Worm (Caenorhabditis elegans) whole organism, early embryonic: ENCODE data around the gene F19B10.13.

Experiments used
- B0310.2 ChIP-seq: sonication (generic microtip); optimal IDR thresholded peaks from 2 replicates; lab custom pipeline; 2016; ENCODE audit warnings: mild to moderate bottlenecking, missing genetic modification characterization, missing compliant biosample characterization
- F13C5.2 ChIP-seq: sonication (generic microtip); optimal IDR thresholded peaks from 2 replicates; lab custom pipeline; 2017; ENCODE audit warnings: mild to moderate bottlenecking, missing genetic modification characterization, inconsistent platforms, missing compliant biosample characterization
- aly-1 ChIP-seq: sonication (generic microtip); optimal IDR thresholded peaks from 2 replicates; lab custom pipeline; 2016; ENCODE audit warnings: missing genetic modification characterization, missing compliant biosample characterization
- ama-1 ChIP-seq: fragments of 150-350 bp; optimal IDR thresholded peaks from 2 replicates; lab custom pipeline; 2014
- ceh-13 ChIP-seq: fragments of 200-800 bp; sonication (Bioruptor generic); optimal IDR thresholded peaks from 2 replicates; lab custom pipeline; 2018; ENCODE audit warnings: mild to moderate bottlenecking, missing genetic modification characterization, missing compliant biosample characterization
- ceh-36 ChIP-seq: sonication (generic microtip); optimal IDR thresholded peaks from 2 replicates; lab custom pipeline; 2016; ENCODE audit warnings: missing genetic modification characterization, inconsistent platforms, missing compliant biosample characterization
- ets-7 ChIP-seq: sonication (generic microtip); optimal IDR thresholded peaks from 2 replicates; lab custom pipeline; 2016; ENCODE audit warnings: missing genotype, missing genetic modification characterization, missing compliant biosample characterization
- flt-1 ChIP-seq: fragments of 200-800 bp; sonication (Bioruptor generic); IDR thresholded peaks from 2 replicates; pipeline ENCODE4 v1.3.6; 2022; ENCODE audit warnings: missing genetic modification characterization, missing compliant biosample characterization
- hmbx-1 ChIP-seq: sonication (generic microtip); optimal IDR thresholded peaks from 2 replicates; lab custom pipeline; 2016; ENCODE audit warnings: mild to moderate bottlenecking, missing genetic modification characterization, missing compliant biosample characterization
- hmg-4 ChIP-seq: fragments of 200-800 bp; sonication (Bioruptor generic); optimal IDR thresholded peaks from 2 replicates; lab custom pipeline; 2018; ENCODE audit warnings: mild to moderate bottlenecking, missing genetic modification characterization, missing compliant biosample characterization
- hnd-1 ChIP-seq: sonication (generic microtip); optimal IDR thresholded peaks from 2 replicates; lab custom pipeline; 2016; ENCODE audit warnings: missing genetic modification characterization, missing compliant biosample characterization
- pes-1 ChIP-seq: fragments of 200-800 bp; sonication (Bioruptor generic); IDR thresholded peaks from 2 replicates; pipeline ENCODE4 v1.3.6; 2022; ENCODE audit warnings: missing genetic modification reagents, missing genetic modification characterization, missing compliant biosample characterization
- scrt-1 ChIP-seq: fragments of 200-800 bp; sonication (Bioruptor generic); IDR thresholded peaks from 2 replicates; pipeline ENCODE4 v1.3.6; 2022; ENCODE audit warnings: missing genetic modification characterization, missing compliant biosample characterization
- sea-1 ChIP-seq: fragments of 200-800 bp; sonication (Bioruptor generic); conservative IDR thresholded peaks from 2 replicates; pipeline ENCODE4 v1.3.6; 2022; ENCODE audit warnings: missing genetic modification characterization, missing compliant biosample characterization
- tbx-11 ChIP-seq: fragments of 200-800 bp; sonication (Bioruptor generic); IDR thresholded peaks from 2 replicates; pipeline ENCODE4 v1.3.6; 2022; ENCODE audit warnings: missing genetic modification characterization, missing compliant biosample characterization
- tbx-37 ChIP-seq: fragments of 200-800 bp; sonication (Bioruptor generic); conservative IDR thresholded peaks from 2 replicates; pipeline ENCODE4 v1.3.6; 2022; ENCODE audit warnings: missing genetic modification reagents, missing genetic modification characterization, missing compliant biosample characterization
- tra-4 ChIP-seq: sonication (generic microtip); optimal IDR thresholded peaks from 2 replicates; lab custom pipeline; 2017; ENCODE audit warnings: missing genetic modification characterization, missing compliant biosample characterization

Gene F19B10.13

ce11 chrII:3694664-3695063 lies 32.6 kb downstream of the F19B10.13 start, which contains the start of gene srx-102:
srx-102 (minus strand) TSS chrII:3694764.
- TF ChIP-seq sea-1 (GFP tag; lab: Robert Waterston, UW) (no peak), pes-1 (no peak), tbx-11 (no peak), hmg-4 (GFP tag; lab: Kevin White, UChicago) (no peak), scrt-1 (GFP tag; lab: Robert Waterston, UW) (no peak), tbx-37 (no peak), tra-4 (tag; lab: Kevin White, UChicago) (no peak), aly-1 (no peak), hnd-1 (no peak), F13C5.2 (tag; lab: Kevin White, UChicago) (no peak), flt-1 (no peak), B0310.2 (no peak)

- TF ChIP-seq hmbx-1 (tag; lab: Kevin White, UChicago): no peak
- TF ChIP-seq F13C5.2 (tag; lab: Kevin White, UChicago): no peak
- TF ChIP-seq tbx-11: no peak
- TF ChIP-seq hmg-4 (GFP tag; lab: Kevin White, UChicago): no peak
- TF ChIP-seq flt-1: no peak
- no peak for TF ChIP-seq B0310.2
- no peak for TF ChIP-seq ama-1 (lab: Kevin White, UChicago)
- no peak for TF ChIP-seq tra-4 (tag; lab: Kevin White, UChicago)
- TF ChIP-seq scrt-1 (GFP tag; lab: Robert Waterston, UW): no peak
- TF ChIP-seq sea-1 (GFP tag; lab: Robert Waterston, UW): no peak
- no peak for TF ChIP-seq pes-1
- no peak for TF ChIP-seq ets-7 (tag; lab: Kevin White, UChicago)
- TF ChIP-seq ceh-36 (tag; lab: Kevin White, UChicago): no peak
- TF ChIP-seq aly-1: no peak
- TF ChIP-seq hnd-1: no peak
- no peak for TF ChIP-seq tbx-37
- TF ChIP-seq ceh-13 (GFP tag; lab: Kevin White, UChicago): no peak
These were observed 37.5 kb downstream of the F19B10.13 start, which contains the start of gene srx-104 for ce11 chrII:3699591-3699990. srx-104 (minus strand) TSS chrII:3699691.

DNA sequence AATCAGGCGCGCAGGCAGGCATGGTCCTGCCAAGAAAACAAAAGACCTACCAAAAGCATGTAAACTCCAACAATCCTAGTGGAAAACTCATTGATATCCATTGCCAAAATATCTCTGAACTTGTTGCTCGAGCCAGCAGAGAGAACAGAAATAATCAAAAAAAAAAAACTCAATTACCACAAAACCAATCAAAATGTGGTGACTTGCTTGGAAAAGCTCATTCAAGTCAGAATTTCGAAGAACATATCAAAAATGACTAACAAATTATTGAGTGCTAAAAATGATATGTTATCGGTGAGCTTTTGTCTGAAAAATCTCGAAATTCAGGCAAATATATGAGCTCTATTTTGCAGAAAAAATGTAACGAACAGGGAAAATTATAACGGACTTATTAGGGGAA lies 39.2 kb downstream of the F19B10.13 start, which contains the start of gene srx-105:
srx-105 (minus strand) TSS at position 101 of the 400 bp plus-strand sequence.
- TF ChIP-seq hmbx-1 (tag; lab: Kevin White, UChicago): no peak
- no peak for TF ChIP-seq ets-7 (tag; lab: Kevin White, UChicago)
- TF ChIP-seq tbx-37: no peak
- no peak for TF ChIP-seq ama-1 (lab: Kevin White, UChicago)
- no peak for TF ChIP-seq hmg-4 (GFP tag; lab: Kevin White, UChicago)
- TF ChIP-seq F13C5.2 (tag; lab: Kevin White, UChicago): no peak
- no peak for TF ChIP-seq tbx-11
- no peak for TF ChIP-seq ceh-13 (GFP tag; lab: Kevin White, UChicago)
- no peak for TF ChIP-seq hnd-1
- TF ChIP-seq sea-1 (GFP tag; lab: Robert Waterston, UW): no peak
- TF ChIP-seq B0310.2: no peak
- no peak for TF ChIP-seq aly-1
- no peak for TF ChIP-seq pes-1
- no peak for TF ChIP-seq tra-4 (tag; lab: Kevin White, UChicago)
- TF ChIP-seq flt-1: no peak
- TF ChIP-seq scrt-1 (GFP tag; lab: Robert Waterston, UW): no peak

DNA sequence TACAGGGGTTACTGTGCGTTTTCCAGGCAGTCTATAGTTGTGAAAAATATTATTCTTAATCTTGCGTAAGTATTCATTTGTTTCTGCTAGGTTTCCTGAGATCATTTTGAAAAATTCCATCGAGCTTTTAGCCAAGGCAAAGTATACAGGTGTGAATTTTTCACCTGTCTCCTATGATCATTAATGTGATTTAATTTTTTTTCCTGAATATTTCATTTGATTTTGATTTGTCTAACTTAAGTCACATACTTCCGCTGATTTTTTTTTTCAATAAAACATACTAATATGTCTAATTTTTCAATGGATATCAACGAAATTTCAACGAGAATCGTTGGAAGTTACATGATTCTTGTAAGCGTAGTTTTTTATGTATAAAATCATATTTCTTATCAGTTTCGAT lies 43.2 kb downstream of the F19B10.13 start, which contains the start of gene srx-108:
srx-108 (plus strand) TSS at position 301 of the 400 bp plus-strand sequence.
- TF ChIP-seq ceh-36 (tag; lab: Kevin White, UChicago) (no peak), ama-1 (lab: Kevin White, UChicago) (no peak), tbx-37 (no peak), hmg-4 (GFP tag; lab: Kevin White, UChicago) (no peak), flt-1 (no peak), tra-4 (tag; lab: Kevin White, UChicago) (no peak), scrt-1 (GFP tag; lab: Robert Waterston, UW) (no peak), F13C5.2 (tag; lab: Kevin White, UChicago) (no peak), sea-1 (GFP tag; lab: Robert Waterston, UW) (no peak), tbx-11 (no peak), ets-7 (tag; lab: Kevin White, UChicago) (no peak), pes-1 (no peak), ceh-13 (GFP tag; lab: Kevin White, UChicago) (no peak), hnd-1 (no peak), B0310.2 (no peak)

- no peak for TF ChIP-seq tbx-11
- TF ChIP-seq ets-7 (tag; lab: Kevin White, UChicago): no peak
- TF ChIP-seq sea-1 (GFP tag; lab: Robert Waterston, UW): no peak
- no peak for TF ChIP-seq tbx-37
- TF ChIP-seq hmbx-1 (tag; lab: Kevin White, UChicago): no peak
- no peak for TF ChIP-seq ceh-36 (tag; lab: Kevin White, UChicago)
- TF ChIP-seq scrt-1 (GFP tag; lab: Robert Waterston, UW): no peak
- TF ChIP-seq hmg-4 (GFP tag; lab: Kevin White, UChicago): no peak
- no peak for TF ChIP-seq ceh-13 (GFP tag; lab: Kevin White, UChicago)
- no peak for TF ChIP-seq tra-4 (tag; lab: Kevin White, UChicago)
- TF ChIP-seq ama-1 (lab: Kevin White, UChicago): no peak
- no peak for TF ChIP-seq B0310.2
- TF ChIP-seq F13C5.2 (tag; lab: Kevin White, UChicago): no peak
- no peak for TF ChIP-seq hnd-1
These were observed 47.2 kb downstream of the F19B10.13 start, which contains the start of gene srx-110 for ce11 chrII:3709255-3709654. srx-110 (plus strand) TSS chrII:3709555.

- no peak for TF ChIP-seq ama-1 (lab: Kevin White, UChicago)
- peak; percentile 51 for TF ChIP-seq ceh-36 (tag; lab: Kevin White, UChicago)
These were observed 49.0 kb downstream of the F19B10.13 start, which contains the start of gene fbxc-53 for ce11 chrII:3711047-3711446. fbxc-53 (plus strand) TSS chrII:3711291.
